Worm (Caenorhabditis elegans) whole organism, early embryonic: Measurements from ENCODE around the gene let-23.

Experiments used
- ama-1 ChIP-seq: fragments of 150-350 bp; optimal IDR thresholded peaks from 2 replicates; lab custom pipeline; 2014
- ceh-36 ChIP-seq: sonication (generic microtip); optimal IDR thresholded peaks from 2 replicates; lab custom pipeline; 2016; ENCODE audit warnings: missing genetic modification characterization, inconsistent platforms, missing compliant biosample characterization
- hmg-4 ChIP-seq: fragments of 200-800 bp; sonication (Bioruptor generic); optimal IDR thresholded peaks from 2 replicates; lab custom pipeline; 2018; ENCODE audit warnings: mild to moderate bottlenecking, missing genetic modification characterization, missing compliant biosample characterization
- pes-1 ChIP-seq: fragments of 200-800 bp; sonication (Bioruptor generic); IDR thresholded peaks from 2 replicates; pipeline ENCODE4 v1.3.6; 2022; ENCODE audit warnings: missing genetic modification reagents, missing genetic modification characterization, missing compliant biosample characterization
- tbx-11 ChIP-seq: fragments of 200-800 bp; sonication (Bioruptor generic); IDR thresholded peaks from 2 replicates; pipeline ENCODE4 v1.3.6; 2022; ENCODE audit warnings: missing genetic modification characterization, missing compliant biosample characterization

DNA sequence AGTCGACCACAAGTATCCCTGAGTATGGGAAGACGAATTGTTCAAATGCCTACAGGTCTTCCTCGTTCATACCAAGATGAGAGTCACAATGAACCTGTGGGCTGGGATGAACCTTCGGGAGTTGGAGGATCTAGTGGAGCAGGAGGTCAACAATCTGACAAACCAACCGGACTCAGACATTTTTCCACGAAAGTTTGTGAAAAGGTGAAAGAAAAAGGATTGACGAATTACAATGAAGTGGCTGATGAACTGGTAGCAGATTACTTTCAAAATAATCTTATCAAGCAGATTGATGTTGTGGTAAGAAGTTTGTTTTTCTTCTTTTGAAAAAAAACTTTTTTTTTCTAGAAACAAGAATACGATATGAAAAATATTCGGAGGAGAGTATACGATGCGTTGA, 27.3 kb upstream of the let-23 start:
- no peak for TF ChIP-seq pes-1 (GFP tag; lab: Robert Waterston, UW)
- no peak for TF ChIP-seq tbx-11 (GFP tag; lab: Robert Waterston, UW)
- no peak for TF ChIP-seq ama-1 (lab: Kevin White, UChicago)
- no peak for TF ChIP-seq ceh-36 (tag; lab: Kevin White, UChicago)
- no peak for TF ChIP-seq hmg-4 (GFP tag; lab: Kevin White, UChicago)
